Worm (Caenorhabditis elegans) whole organism, mixed stage, embryonic: ENCODE data around the gene ptb-1.

Experiments used
- nhr-12 ChIP-seq: fragments of 150-350 bp; optimal IDR thresholded peaks from 2 replicates; lab custom pipeline; 2014; ENCODE audit warnings: missing biosample characterization, missing genetic modification characterization
- nhr-28 ChIP-seq: fragments of 150-350 bp; optimal IDR thresholded peaks from 2 replicates; lab custom pipeline; 2014; ENCODE audit warnings: missing biosample characterization, missing genetic modification characterization
- nhr-76 ChIP-seq: sonication (generic microtip); optimal IDR thresholded peaks from 2 replicates; lab custom pipeline; 2017; ENCODE audit warnings: missing biosample characterization, missing genetic modification characterization
- snpc-4 ChIP-seq: fragments of 150-350 bp; optimal IDR thresholded peaks from 2 replicates; lab custom pipeline; 2014; ENCODE audit warnings: missing biosample characterization, missing genetic modification characterization
- unc-62 ChIP-seq: fragments of 150-350 bp; optimal IDR thresholded peaks from 2 replicates; lab custom pipeline; 2014; ENCODE audit warnings: missing biosample characterization, missing genetic modification reagents, missing genetic modification characterization

ce11 chrII:10659585-10659984, 15.8 kb upstream of the ptb-1 start:
- no peak for TF ChIP-seq nhr-12 (tag; lab: Kevin White, UChicago)
- no peak for TF ChIP-seq unc-62
- TF ChIP-seq snpc-4 (tag; lab: Kevin White, UChicago): no peak
- TF ChIP-seq nhr-28 (tag; lab: Kevin White, UChicago): no peak
- no peak for TF ChIP-seq nhr-76
